Worm (Caenorhabditis elegans): ENCODE measurements around the gene Y41D4A.4.

Gene Y41D4A.4

ce11 chrIV:1745453-1746051, at the start of gene Y41D4A.4, which contains the start of gene Y41D4A.6 (continued):
- no peak for TF ChIP-seq pha-4 (tag; optimal IDR thresholded peaks at IDR 0.05)
- no peak for TF ChIP-seq pax-1 (tag; optimal IDR thresholded peaks at IDR 0.05)
- TF ChIP-seq ceh-45 (GFP tag; IDR thresholded peaks at IDR 0.05), result no peak
- TF ChIP-seq ets-4 (tag; optimal IDR thresholded peaks at IDR 0.05), result peak; percentile 98
- no peak for TF ChIP-seq K09A11.1 (tag; optimal IDR thresholded peaks at IDR 0.05; ENCODE audit: insufficient read depth)
- peak; percentile 69 for TF ChIP-seq sdc-2 (tag; optimal IDR thresholded peaks at IDR 0.05)
- peak; percentile 100 for TF ChIP-seq ceh-31 (tag; optimal IDR thresholded peaks at IDR 0.05)
- peak; percentile 23 for TF ChIP-seq Y22D7AL.16 (tag; optimal IDR thresholded peaks at IDR 0.05)
- peak; percentile 99 for TF ChIP-seq tbx-2 (tag; optimal IDR thresholded peaks at IDR 0.05)
- peak; percentile 1 for TF ChIP-seq hlh-13 (GFP tag; optimal IDR thresholded peaks at IDR 0.05)
- TF ChIP-seq zip-5 (tag; optimal IDR thresholded peaks at IDR 0.05), result peak; percentile 99
- TF ChIP-seq ztf-16 (tag; optimal IDR thresholded peaks at IDR 0.05), result peak; percentile 92
- no peak for TF ChIP-seq pat-9 (tag; optimal IDR thresholded peaks at IDR 0.05)
- peak; percentile 19 for TF ChIP-seq sox-4 (tag; optimal IDR thresholded peaks at IDR 0.05)
- no peak for TF ChIP-seq hlh-30 (tag; optimal IDR thresholded peaks at IDR 0.05; ENCODE audit: insufficient read depth)
- no peak for TF ChIP-seq ceh-9 (tag; optimal IDR thresholded peaks at IDR 0.05)
- peak; percentile 92 for TF ChIP-seq elt-2 (tag; optimal IDR thresholded peaks at IDR 0.05)

DNA sequence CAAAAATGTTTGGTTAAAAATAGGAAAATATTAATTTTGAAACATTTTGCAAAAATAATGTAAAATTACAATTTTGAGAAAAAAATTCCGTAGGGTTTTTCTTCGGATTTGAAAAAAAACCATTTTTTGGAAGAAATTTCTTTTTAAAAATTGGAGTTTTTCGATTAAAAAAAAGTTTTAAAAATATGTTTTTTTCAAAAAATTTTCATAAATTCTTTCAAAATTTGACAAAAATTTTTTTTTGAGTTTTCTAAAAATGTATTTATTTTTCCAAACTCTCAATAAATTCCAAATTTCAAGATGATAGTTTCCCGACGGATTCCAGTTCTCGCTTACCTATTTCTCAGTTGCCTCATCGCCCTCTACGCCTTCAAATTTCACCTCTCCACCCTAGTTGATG, 46.2 kb upstream of the Y41D4A.4 start, which contains the start of gene bus-2:
TSS of gene bus-2 (plus strand) at position 301 of the 400 bp plus-strand sequence.
- TF ChIP-seq tbx-2 (tag; optimal IDR thresholded peaks at IDR 0.05) (no peak), npax-4 (tag; optimal IDR thresholded peaks at IDR 0.05) (no peak), pat-9 (tag; optimal IDR thresholded peaks at IDR 0.05) (no peak), dve-1 (tag; optimal IDR thresholded peaks at IDR 0.05) (no peak), C38D4.7 (GFP tag; optimal IDR thresholded peaks at IDR 0.05) (no peak), pqm-1 (tag; optimal IDR thresholded peaks at IDR 0.05) (no peak), rnt-1 (tag; optimal IDR thresholded peaks at IDR 0.05) (no peak)

- TF ChIP-seq ref-2 (tag; optimal IDR thresholded peaks at IDR 0.05) (no peak), eyg-1 (tag; optimal IDR thresholded peaks at IDR 0.05) (no peak), sox-2 (GFP tag; IDR thresholded peaks at IDR 0.05) (no peak), ceh-30 (tag; optimal IDR thresholded peaks at IDR 0.05) (no peak), hlh-15 (tag; optimal IDR thresholded peaks at IDR 0.05) (no peak), dve-1 (tag; optimal IDR thresholded peaks at IDR 0.05) (no peak), nhr-232 (tag; optimal IDR thresholded peaks at IDR 0.05) (no peak), C08G9.2 (tag; optimal IDR thresholded peaks at IDR 0.05) (no peak), lin-11 (tag; optimal IDR thresholded peaks at IDR 0.05) (no peak), T23F11.4 (GFP tag; optimal IDR thresholded peaks at IDR 0.05) (no peak)
Observed at ce11 chrIV:1706996-1707395, 38.8 kb upstream of the Y41D4A.4 start, which contains the start of gene K08D12.4. TSS of gene K08D12.4 (plus strand) at chrIV:1707296.

DNA sequence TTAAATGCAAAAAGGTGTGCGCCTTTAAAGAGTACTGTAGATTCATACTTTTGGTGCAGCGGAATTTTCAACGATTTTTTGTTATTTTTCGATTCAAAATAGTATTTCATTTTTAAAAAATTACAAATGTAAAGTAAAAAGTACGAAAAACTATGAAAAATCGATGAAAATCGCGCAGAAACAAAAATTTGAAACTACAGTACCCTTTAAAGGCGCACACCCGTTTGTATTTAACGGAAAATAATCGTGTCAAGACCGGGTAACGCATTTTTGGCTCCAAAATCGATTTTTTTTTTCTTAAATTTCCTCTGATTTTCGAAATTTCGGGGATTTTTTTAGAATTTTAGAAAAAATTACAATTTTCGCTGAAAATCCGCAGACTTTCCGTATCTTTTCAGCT, 37.8 kb upstream of the Y41D4A.4 start:
- no peak for TF ChIP-seq sdc-2 (tag; optimal IDR thresholded peaks at IDR 0.05)
- no peak for TF ChIP-seq pat-9 (tag; optimal IDR thresholded peaks at IDR 0.05)
- no peak for TF ChIP-seq dmd-4 (tag; optimal IDR thresholded peaks at IDR 0.05; ENCODE audit: borderline replicate concordance)
- no peak for TF ChIP-seq pha-2 (tag; optimal IDR thresholded peaks at IDR 0.05)
- TF ChIP-seq ceh-45 (GFP tag; IDR thresholded peaks at IDR 0.05), result no peak
- no peak for TF ChIP-seq dve-1 (tag; optimal IDR thresholded peaks at IDR 0.05)
- no peak for TF ChIP-seq pax-1 (tag; optimal IDR thresholded peaks at IDR 0.05)
- TF ChIP-seq elt-4 (tag; optimal IDR thresholded peaks at IDR 0.05), result no peak
- no peak for TF ChIP-seq hlh-13 (GFP tag; optimal IDR thresholded peaks at IDR 0.05)
- TF ChIP-seq syd-9 (tag; optimal IDR thresholded peaks at IDR 0.05), result no peak
- TF ChIP-seq hlh-6 (tag; optimal IDR thresholded peaks at IDR 0.05), result no peak
- TF ChIP-seq Y22D7AL.16 (tag; optimal IDR thresholded peaks at IDR 0.05), result no peak
- no peak for TF ChIP-seq unc-42 (tag; optimal IDR thresholded peaks at IDR 0.05)
- no peak for TF ChIP-seq ceh-9 (tag; optimal IDR thresholded peaks at IDR 0.05)
- no peak for TF ChIP-seq pros-1 (tag; optimal IDR thresholded peaks at IDR 0.05)
- no peak for TF ChIP-seq K09A11.1 (tag; optimal IDR thresholded peaks at IDR 0.05; ENCODE audit: insufficient read depth)
- no peak for TF ChIP-seq unc-3 (GFP tag; conservative IDR thresholded peaks at IDR 0.05)
- TF ChIP-seq unc-3 (tag; optimal IDR thresholded peaks at IDR 0.05), result no peak
- TF ChIP-seq tbx-7 (tag; optimal IDR thresholded peaks at IDR 0.05), result no peak
- TF ChIP-seq sox-4 (tag; optimal IDR thresholded peaks at IDR 0.05), result no peak
- TF ChIP-seq che-1 (tag; optimal IDR thresholded peaks at IDR 0.05), result no peak

All from whole organism, late embryonic.